Fruit fly (Drosophila melanogaster) Kc167 (cell line): ENCODE data around the gene CG1965.

Source experiments
- Myc ChIP-seq: fragments of >200 bp; optimal IDR thresholded peaks from 2 replicates; lab custom pipeline; 2017; ENCODE audit warnings: missing external identifiers
- Sin3A ChIP-seq: fragments of >200 bp; optimal IDR thresholded peaks from 2 replicates; lab custom pipeline; 2018; ENCODE audit warnings: missing external identifiers
- h ChIP-seq: fragments of >200 bp; optimal IDR thresholded peaks from 3 replicates; lab custom pipeline; 2018; ENCODE audit warnings: missing external identifiers
- insv ChIP-seq: fragments of >200 bp; optimal IDR thresholded peaks from 3 replicates; lab custom pipeline; 2018; ENCODE audit warnings: missing external identifiers
- psq ChIP-seq: fragments of >200 bp; optimal IDR thresholded peaks from 2 replicates; lab custom pipeline; 2017; ENCODE audit warnings: missing external identifiers
- ttk ChIP-seq: sonication (Bioruptor generic); optimal IDR thresholded peaks from 2 replicates; lab custom pipeline; 2017; ENCODE audit warnings: missing external identifiers

Gene CG1965

dm6 chr3R:7054286-7054685, 12.9 kb upstream of the CG1965 start, which contains the start of gene CG1979:
Gene CG1979 (plus strand): TSS chr3R:7054586.
- TF ChIP-seq psq (no peak), ttk (no peak), Sin3A (no peak), Myc (lab: Kevin White, UChicago) (no peak), h (lab: Kevin White, UChicago) (no peak), insv (no peak)

dm6 chr3R:7058017-7058416, 9.2 kb upstream of the CG1965 start:
- no peak for TF ChIP-seq h (lab: Kevin White, UChicago)
- no peak for TF ChIP-seq Myc (lab: Kevin White, UChicago)
- no peak for TF ChIP-seq psq
- no peak for TF ChIP-seq insv
- TF ChIP-seq ttk, result no peak
- no peak for TF ChIP-seq Sin3A

- TF ChIP-seq insv (no peak), psq (no peak), h (lab: Kevin White, UChicago) (no peak), Myc (lab: Kevin White, UChicago) (no peak), ttk (no peak), Sin3A (no peak)
Measured at dm6 chr3R:7059015-7059414, 8.2 kb upstream of the CG1965 start, which contains the start of gene dj. Gene dj (plus strand): TSS chr3R:7059315.

dm6 chr3R:7060467-7060866, 6.7 kb upstream of the CG1965 start, which contains the start of gene djl:
Gene djl (plus strand): TSS chr3R:7060767.
- no peak for TF ChIP-seq h (lab: Kevin White, UChicago)
- no peak for TF ChIP-seq insv
- TF ChIP-seq Myc (lab: Kevin White, UChicago), result no peak
- no peak for TF ChIP-seq ttk
- no peak for TF ChIP-seq psq
- no peak for TF ChIP-seq Sin3A

dm6 chr3R:7061875-7062274, 5.3 kb upstream of the CG1965 start, which contains the start of gene Mst84B:
Gene Mst84B (plus strand): TSS chr3R:7062175.
- no peak for TF ChIP-seq Sin3A
- TF ChIP-seq Myc (lab: Kevin White, UChicago), result no peak
- no peak for TF ChIP-seq ttk
- TF ChIP-seq h (lab: Kevin White, UChicago), result no peak
- TF ChIP-seq insv, result no peak
- no peak for TF ChIP-seq psq

dm6 chr3R:7066267-7066666, 934 bp upstream of the CG1965 start:
- TF ChIP-seq Myc (lab: Kevin White, UChicago), result no peak
- TF ChIP-seq Sin3A, result no peak
- no peak for TF ChIP-seq insv
- TF ChIP-seq ttk, result no peak
- no peak for TF ChIP-seq psq
- TF ChIP-seq h (lab: Kevin White, UChicago), result no peak

- no peak for TF ChIP-seq psq
- TF ChIP-seq Sin3A, result no peak
- no peak for TF ChIP-seq ttk
- no peak for TF ChIP-seq Myc (lab: Kevin White, UChicago)
- TF ChIP-seq h (lab: Kevin White, UChicago), result no peak
- TF ChIP-seq insv, result no peak
Measured at dm6 chr3R:7074297-7075114, 7.3 kb downstream of the CG1965 start, which contains the start of the genes Ufl1 and CG1943. Gene Ufl1 (minus strand): TSS chr3R:7074452. Gene CG1943 (plus strand): TSS chr3R:7074859.

dm6 chr3R:7075115-7075425, 7.9 kb downstream of the CG1965 start:
- TF ChIP-seq ttk (no peak), insv (no peak), Myc (lab: Kevin White, UChicago) (no peak), h (lab: Kevin White, UChicago) (no peak), Sin3A (no peak), psq (no peak)

- TF ChIP-seq Myc (lab: Kevin White, UChicago) (no peak), ttk (peak; percentile 55), Sin3A (no peak)
Measured at dm6 chr3R:7075712-7076183, 8.5 kb downstream of the CG1965 start.

- TF ChIP-seq insv, result no peak
- no peak for TF ChIP-seq Myc (lab: Kevin White, UChicago)
- TF ChIP-seq psq, result no peak
- TF ChIP-seq ttk, result no peak
- no peak for TF ChIP-seq h (lab: Kevin White, UChicago)
Measured at dm6 chr3R:7076293-7076981, 9.2 kb downstream of the CG1965 start.

dm6 chr3R:7079718-7080117, 12.5 kb downstream of the CG1965 start:
- no peak for TF ChIP-seq insv
- no peak for TF ChIP-seq ttk
- no peak for TF ChIP-seq h (lab: Kevin White, UChicago)
- TF ChIP-seq Sin3A, result no peak
- TF ChIP-seq psq, result no peak
- TF ChIP-seq Myc (lab: Kevin White, UChicago), result no peak

- TF ChIP-seq Myc (lab: Kevin White, UChicago) (no peak), ttk (no peak), insv (no peak), psq (no peak), Sin3A (no peak), h (lab: Kevin White, UChicago) (no peak)
Measured at dm6 chr3R:7080157-7080916, 13.1 kb downstream of the CG1965 start, which contains the start of gene Ref1. Gene Ref1 (minus strand): TSS chr3R:7080387.
